Fruit fly (Drosophila melanogaster): ENCODE measurements around the gene tll.

tll gene

DNA sequence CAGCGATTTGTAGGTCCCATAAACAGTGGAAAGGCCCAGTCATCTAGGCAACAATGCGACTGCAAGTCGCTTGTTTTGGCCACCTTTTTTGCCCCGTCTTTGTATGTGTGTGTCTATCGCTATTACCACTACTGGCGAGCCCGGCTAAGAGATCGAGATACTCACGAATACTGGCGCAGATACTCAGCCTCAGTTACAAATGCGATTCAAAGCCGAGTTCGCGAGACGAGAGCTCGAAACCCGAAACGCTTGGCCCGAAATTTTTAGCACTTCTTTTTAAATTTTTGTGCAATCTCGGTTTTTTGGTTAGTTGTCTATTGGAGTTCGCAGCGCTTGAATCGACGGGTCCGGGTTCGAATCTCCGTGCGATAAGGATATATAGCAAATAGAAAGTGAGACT lies 41.6 kb downstream of the tll start, which contains the start of gene Cyp4c3:
Gene Cyp4c3 (plus strand): TSS at position 301 of the 400 bp plus-strand sequence.
- peak; percentile 20 for TF ChIP-seq cg (GFP tag; optimal IDR thresholded peaks at IDR 0.05)
- no peak for TF ChIP-seq Drgx (GFP tag; IDR thresholded peaks at IDR 0.05)
- TF ChIP-seq CG1529 (GFP tag; optimal IDR thresholded peaks at IDR 0.05): no peak
- no peak for TF ChIP-seq lola (GFP tag; optimal IDR thresholded peaks at IDR 0.05)
- TF ChIP-seq slp2 (GFP tag; optimal IDR thresholded peaks at IDR 0.05): no peak
- TF ChIP-seq jing (GFP tag; optimal IDR thresholded peaks at IDR 0.05): no peak
- no peak for TF ChIP-seq zf30C (GFP tag; optimal IDR thresholded peaks at IDR 0.05)
- no peak for TF ChIP-seq dmrt11E (tag; optimal IDR thresholded peaks at IDR 0.05)
- no peak for TF ChIP-seq CG11696 (GFP tag; IDR thresholded peaks at IDR 0.05)
- TF ChIP-seq repo (GFP tag; optimal IDR thresholded peaks at IDR 0.05): no peak
- no peak for TF ChIP-seq CG7928 (GFP tag; optimal IDR thresholded peaks at IDR 0.05)
- TF ChIP-seq Deaf1 (tag; optimal IDR thresholded peaks at IDR 0.05): peak; percentile 44
- no peak for TF ChIP-seq Bgb (GFP tag; IDR thresholded peaks at IDR 0.05; ENCODE audit: partially characterized antibody)
- 0 out of 4 replicates have a peak, but pooled peaks have one; percentile 64 for TF ChIP-seq chinmo (GFP tag; IDR thresholded peaks at IDR 0.05; ENCODE audit: partially characterized antibody)
- no peak for TF ChIP-seq kni (GFP tag; optimal IDR thresholded peaks at IDR 0.05)
- no peak for TF ChIP-seq CG42726 (GFP tag; IDR thresholded peaks at IDR 0.05; ENCODE audit: partially characterized antibody)
- TF ChIP-seq CG34224 (GFP tag; IDR thresholded peaks at IDR 0.05; ENCODE audit: partially characterized antibody): no peak
- no peak for TF ChIP-seq CG6689 (GFP tag; IDR thresholded peaks at IDR 0.05)
- TF ChIP-seq CG6254 (GFP tag; optimal IDR thresholded peaks at IDR 0.05): no peak

dm6 chr3R:30902061-30902460 lies 49.9 kb downstream of the tll start, which contains the start of gene CG33483:
CG33483 (minus strand) TSS chr3R:30902161.
- TF ChIP-seq CG13287 (GFP tag; IDR thresholded peaks at IDR 0.05; ENCODE audit: partially characterized antibody) (no peak), Hand (GFP tag; optimal IDR thresholded peaks at IDR 0.05) (no peak), CG16815 (GFP tag; optimal IDR thresholded peaks at IDR 0.05) (no peak), shn (GFP tag; optimal IDR thresholded peaks at IDR 0.05) (no peak), prd (optimal IDR thresholded peaks at IDR 0.05) (no peak), prd (GFP tag; IDR thresholded peaks at IDR 0.05) (no peak), ato (GFP tag; IDR thresholded peaks at IDR 0.05; ENCODE audit: partially characterized antibody) (no peak), CG9797 (GFP tag; optimal IDR thresholded peaks at IDR 0.05) (no peak), Drgx (GFP tag; IDR thresholded peaks at IDR 0.05) (no peak), CG11560 (tag; IDR thresholded peaks at IDR 0.05) (no peak)

dm6 chr3R:30903994-30904393 lies 51.9 kb downstream of the tll start:
- TF ChIP-seq Hey (tag; optimal IDR thresholded peaks at IDR 0.05): peak; percentile 98
- TF ChIP-seq nerfin-1 (tag; optimal IDR thresholded peaks at IDR 0.05): peak; percentile 69
- no peak for TF ChIP-seq BtbVII (GFP tag; optimal IDR thresholded peaks at IDR 0.05)
- no peak for TF ChIP-seq CG17186 (GFP tag; optimal IDR thresholded peaks at IDR 0.05)
